Worm (Caenorhabditis elegans) whole organism, L1 larva: Measurements from ENCODE around the gene chtb-3.

Source experiments
- Y116A8C.19 ChIP-seq: sonication (generic microtip); optimal IDR thresholded peaks from 2 replicates; lab custom pipeline; 2016; ENCODE audit warnings: missing compliant biosample characterization, missing genetic modification characterization, borderline replicate concordance
- aha-1 ChIP-seq: fragments of 150-350 bp; optimal IDR thresholded peaks from 2 replicates; lab custom pipeline; 2014; ENCODE audit warnings: missing biosample characterization, missing genetic modification characterization
- alr-1 ChIP-seq: fragments of 200-800 bp; sonication (Bioruptor generic); optimal IDR thresholded peaks from 2 replicates; lab custom pipeline; 2018; ENCODE audit warnings: borderline replicate concordance, mild to moderate bottlenecking, missing genetic modification characterization, missing compliant biosample characterization
- aly-2 ChIP-seq: fragments of 150-350 bp; optimal IDR thresholded peaks from 2 replicates; lab custom pipeline; 2014; ENCODE audit warnings: missing biosample characterization, missing genetic modification characterization
- ama-1 ChIP-seq: fragments of 150-350 bp; optimal IDR thresholded peaks from 2 replicates; lab custom pipeline; 2014
- ceh-63 ChIP-seq: fragments of 200-800 bp; sonication (Bioruptor generic); optimal IDR thresholded peaks from 2 replicates; lab custom pipeline; 2018; ENCODE audit warnings: mild to moderate bottlenecking, missing genetic modification characterization, missing compliant biosample characterization
- ceh-82 ChIP-seq, 3 experiments: fragments of 150-350 bp in 1 of 3; sonication (generic microtip) in 2 of 3; optimal IDR thresholded peaks; 2 replicates each; lab custom pipeline; 2014 to 2017; ENCODE audit warnings: missing biosample characterization in 3 of 3, missing genetic modification characterization in 3 of 3
- ceh-88 ChIP-seq: fragments of 200-800 bp; sonication (Bioruptor generic); IDR thresholded peaks from 2 replicates; pipeline ENCODE4 v1.3.6; 2022; ENCODE audit warnings: missing genetic modification characterization, missing compliant biosample characterization
- ces-1 ChIP-seq: fragments of 150-350 bp; optimal IDR thresholded peaks from 2 replicates; lab custom pipeline; 2014; ENCODE audit warnings: missing biosample characterization, missing genetic modification reagents, missing genetic modification characterization
- dsc-1 ChIP-seq: sonication (generic microtip); optimal IDR thresholded peaks from 2 replicates; lab custom pipeline; 2016; ENCODE audit warnings: mild to moderate bottlenecking, missing genetic modification characterization, missing compliant biosample characterization
- efl-1 ChIP-seq, 4 experiments: fragments of 150-350 bp; optimal IDR thresholded peaks in 3 of 4; peaks in 1 of 4; 1 replicate in 1 of 4; 2 replicates in 3 of 4; lab custom pipeline; 2014; ENCODE audit warnings: missing biosample characterization in 2 of 4, missing genetic modification characterization in 2 of 4, missing genetic modification reagents in 2 of 4
- efl-3 ChIP-seq: fragments of 200-800 bp; sonication (Bioruptor generic); optimal IDR thresholded peaks from 2 replicates; lab custom pipeline; 2018; ENCODE audit warnings: mild to moderate bottlenecking, missing genetic modification characterization, missing compliant biosample characterization
- egl-13 ChIP-seq: sonication (generic microtip); optimal IDR thresholded peaks from 2 replicates; lab custom pipeline; 2016; ENCODE audit warnings: missing genotype, missing genetic modification reagents, missing genetic modification characterization, missing compliant biosample characterization
- egl-27 ChIP-seq, 2 experiments: fragments of 150-350 bp in 1 of 2; sonication (generic microtip); optimal IDR thresholded peaks; 3 replicates each; lab custom pipeline; 2017 to 2018; ENCODE audit warnings: missing biosample characterization in 2 of 2, missing genetic modification characterization in 2 of 2, missing genetic modification reagents in 2 of 2
- elt-2 ChIP-seq: sonication (generic microtip); optimal IDR thresholded peaks from 2 replicates; lab custom pipeline; 2016; ENCODE audit warnings: missing genetic modification characterization, mild to moderate bottlenecking, inconsistent platforms, missing compliant biosample characterization, missing genetic modification reagents
- ets-5 ChIP-seq: fragments of 200-800 bp; sonication (Bioruptor generic); IDR thresholded peaks from 2 replicates; pipeline ENCODE4 v1.3.6; 2022; ENCODE audit warnings: missing genetic modification characterization, missing compliant biosample characterization
- fkh-4 ChIP-seq: sonication (generic microtip); optimal IDR thresholded peaks from 2 replicates; lab custom pipeline; 2016; ENCODE audit warnings: missing compliant biosample characterization, missing genetic modification characterization, borderline replicate concordance
- hlh-4 ChIP-seq: sonication (generic microtip); optimal IDR thresholded peaks from 2 replicates; lab custom pipeline; 2016; ENCODE audit warnings: mild to moderate bottlenecking, missing genetic modification characterization, missing compliant biosample characterization
- hpl-2 ChIP-seq: fragments of 150-350 bp; optimal IDR thresholded peaks from 2 replicates; lab custom pipeline; 2014; ENCODE audit warnings: missing biosample characterization, missing genetic modification reagents, missing genetic modification characterization
- irx-1 ChIP-seq: sonication (generic microtip); optimal IDR thresholded peaks from 2 replicates; lab custom pipeline; 2016; ENCODE audit warnings: missing genetic modification characterization, missing compliant biosample characterization
- isw-1 ChIP-seq: fragments of 200-800 bp; sonication (Bioruptor generic); IDR thresholded peaks from 2 replicates; pipeline ENCODE4 v1.3.6; 2022; ENCODE audit warnings: missing genetic modification characterization, missing compliant biosample characterization
- lin-13 ChIP-seq: fragments of 150-350 bp; optimal IDR thresholded peaks from 2 replicates; lab custom pipeline; 2014; ENCODE audit warnings: missing biosample characterization, missing genetic modification reagents, missing genetic modification characterization
- lin-35 ChIP-seq, 2 experiments: fragments of 150-350 bp; optimal IDR thresholded peaks; 2 replicates each; lab custom pipeline; 2014; ENCODE audit warnings: missing biosample characterization in 2 of 2, missing genetic modification characterization in 2 of 2, missing genetic modification reagents in 2 of 2
- lir-3 ChIP-seq: sonication (generic microtip); optimal IDR thresholded peaks from 2 replicates; lab custom pipeline; 2016; ENCODE audit warnings: mild to moderate bottlenecking, missing genetic modification characterization, moderate library complexity, missing compliant biosample characterization; ENCODE audit not compliant: poor library complexity
- mab-9 ChIP-seq: fragments of 200-800 bp; sonication (Bioruptor generic); IDR thresholded peaks from 2 replicates; pipeline ENCODE4 v1.3.6; 2022; ENCODE audit warnings: missing genetic modification reagents, missing genetic modification characterization, missing compliant biosample characterization
- mef-2 ChIP-seq: fragments of 150-350 bp; optimal IDR thresholded peaks from 2 replicates; lab custom pipeline; 2014; ENCODE audit warnings: missing biosample characterization, missing genetic modification characterization
- nhr-11 ChIP-seq: fragments of 150-350 bp; optimal IDR thresholded peaks from 2 replicates; lab custom pipeline; 2014; ENCODE audit warnings: missing biosample characterization, missing genetic modification characterization
- nhr-12 ChIP-seq: sonication (generic microtip); optimal IDR thresholded peaks from 2 replicates; lab custom pipeline; 2017; ENCODE audit warnings: missing biosample characterization, missing genetic modification characterization
- nhr-19 ChIP-seq: fragments of 200-800 bp; sonication (Bioruptor generic); conservative IDR thresholded peaks from 2 replicates; pipeline ENCODE4 v1.3.6; 2022; ENCODE audit warnings: missing genetic modification characterization, missing compliant biosample characterization
- nhr-20 ChIP-seq: sonication (generic microtip); optimal IDR thresholded peaks from 2 replicates; lab custom pipeline; 2016; ENCODE audit warnings: mild to moderate bottlenecking, missing genetic modification characterization, missing compliant biosample characterization
- nhr-28 ChIP-seq: fragments of 150-350 bp; optimal IDR thresholded peaks from 2 replicates; lab custom pipeline; 2014; ENCODE audit warnings: missing biosample characterization, missing genetic modification characterization
- nhr-71 ChIP-seq: sonication (generic microtip); optimal IDR thresholded peaks from 2 replicates; lab custom pipeline; 2016; ENCODE audit warnings: mild to moderate bottlenecking, missing genetic modification characterization, moderate library complexity, missing compliant biosample characterization
- nhr-85 ChIP-seq: sonication (generic microtip); peaks from one replicate; lab custom pipeline; 2016; ENCODE audit warnings: missing genetic modification characterization, inconsistent platforms, missing compliant biosample characterization
- nhr-90 ChIP-seq: sonication (generic microtip); optimal IDR thresholded peaks from 2 replicates; lab custom pipeline; 2016; ENCODE audit warnings: mild to moderate bottlenecking, missing genetic modification characterization, missing compliant biosample characterization; ENCODE audit not compliant: poor library complexity
- pax-3 ChIP-seq: fragments of 200-800 bp; sonication (Bioruptor generic); optimal IDR thresholded peaks from 2 replicates; lab custom pipeline; 2018; ENCODE audit warnings: mild to moderate bottlenecking, missing genetic modification characterization, moderate library complexity, missing compliant biosample characterization
- pqm-1 ChIP-seq: sonication (generic microtip); optimal IDR thresholded peaks from 3 replicates; lab custom pipeline; 2017; ENCODE audit warnings: missing biosample characterization, missing genetic modification characterization
- rnt-1 ChIP-seq: sonication (generic microtip); optimal IDR thresholded peaks from 2 replicates; lab custom pipeline; 2016; ENCODE audit warnings: mild to moderate bottlenecking, missing genetic modification characterization, moderate library complexity, missing compliant biosample characterization
- sox-4 ChIP-seq: sonication (generic microtip); optimal IDR thresholded peaks from 2 replicates; lab custom pipeline; 2016; ENCODE audit warnings: missing genetic modification characterization, missing compliant biosample characterization
- sptf-1 ChIP-seq: fragments of 150-350 bp; optimal IDR thresholded peaks from 2 replicates; lab custom pipeline; 2014; ENCODE audit warnings: missing biosample characterization, missing genetic modification characterization
- unc-130 ChIP-seq: fragments of 150-350 bp; optimal IDR thresholded peaks from 2 replicates; lab custom pipeline; 2017; ENCODE audit warnings: missing biosample characterization, missing genetic modification characterization, inconsistent platforms
- unc-62 ChIP-seq: fragments of 150-350 bp; optimal IDR thresholded peaks from 2 replicates; lab custom pipeline; 2014; ENCODE audit warnings: missing biosample characterization, missing genetic modification reagents, missing genetic modification characterization
- unc-86 ChIP-seq: sonication (generic microtip); optimal IDR thresholded peaks from 2 replicates; lab custom pipeline; 2016; ENCODE audit warnings: missing genetic modification characterization, missing compliant biosample characterization
- unc-98 ChIP-seq: fragments of 200-800 bp; sonication (Bioruptor generic); IDR thresholded peaks from 2 replicates; pipeline ENCODE4 v1.3.6; 2022; ENCODE audit warnings: missing genetic modification characterization, missing compliant biosample characterization
- xbp-1 ChIP-seq: sonication (generic microtip); optimal IDR thresholded peaks from 2 replicates; lab custom pipeline; 2016; ENCODE audit warnings: missing genetic modification characterization, missing compliant biosample characterization
- zag-1 ChIP-seq: fragments of 150-350 bp; optimal IDR thresholded peaks from 2 replicates; lab custom pipeline; 2014; ENCODE audit warnings: missing biosample characterization, missing genetic modification characterization
- ztf-11 ChIP-seq, 2 experiments: sonication (generic microtip); optimal IDR thresholded peaks; 2 replicates each; lab custom pipeline; 2016 to 2017; ENCODE audit warnings: missing genetic modification characterization in 2 of 2, missing biosample characterization in 1 of 2, missing compliant biosample characterization in 1 of 2
- ztf-4 ChIP-seq: fragments of 150-350 bp; optimal IDR thresholded peaks from 2 replicates; lab custom pipeline; 2014; ENCODE audit warnings: missing biosample characterization, missing genetic modification characterization

chtb-3 gene

ce11 chrX:6345785-6346184 lies 26.3 kb upstream of the chtb-3 start:
- TF ChIP-seq efl-3 (GFP tag; lab: Kevin White, UChicago) (no peak), nhr-90 (tag; lab: Kevin White, UChicago) (no peak), lin-35 (GFP tag; optimal IDR thresholded peaks at IDR 0.05; lab: Kevin White, UChicago) (no peak), pax-3 (tag; lab: Kevin White, UChicago) (no peak), nhr-19 (GFP tag; lab: Robert Waterston, UW) (no peak), ceh-88 (no peak), fkh-4 (tag; lab: Kevin White, UChicago) (no peak), unc-86 (tag; lab: Kevin White, UChicago) (no peak), mab-9 (GFP tag; lab: Robert Waterston, UW) (no peak), lir-3 (tag; lab: Kevin White, UChicago) (no peak), sox-4 (no peak), nhr-71 (tag; lab: Kevin White, UChicago) (no peak), dsc-1 (tag; lab: Kevin White, UChicago) (no peak), pqm-1 (tag; lab: Kevin White, UChicago) (no peak), unc-130 (tag; lab: Kevin White, UChicago) (no peak), lin-13 (GFP tag; lab: Kevin White, UChicago) (no peak), unc-98 (GFP tag; lab: Robert Waterston, UW) (no peak), ets-5 (GFP tag; lab: Robert Waterston, UW) (no peak)

ce11 chrX:6341513-6341912 lies 22.1 kb upstream of the chtb-3 start, which contains the start of gene C03B1.7:
Gene C03B1.7 (plus strand): TSS chrX:6341813.
- TF ChIP-seq nhr-11 (tag; lab: Kevin White, UChicago): no peak
- no peak for TF ChIP-seq lin-35 (GFP tag; optimal IDR thresholded peaks at IDR 0.05; lab: Kevin White, UChicago)
- no peak for TF ChIP-seq Y116A8C.19 (tag; lab: Kevin White, UChicago)
- no peak for TF ChIP-seq nhr-71 (tag; lab: Kevin White, UChicago)
- no peak for TF ChIP-seq aha-1 (tag; lab: Kevin White, UChicago)
- TF ChIP-seq nhr-20 (tag; lab: Kevin White, UChicago): no peak
- no peak for TF ChIP-seq sptf-1 (tag; lab: Kevin White, UChicago)
- TF ChIP-seq ets-5 (GFP tag; lab: Robert Waterston, UW): no peak
- TF ChIP-seq egl-27 (tag; optimal IDR thresholded peaks at IDR 0.05; lab: Kevin White, UChicago): no peak

- TF ChIP-seq irx-1 (no peak), ama-1 (lab: Kevin White, UChicago) (no peak), nhr-85 (tag; lab: Kevin White, UChicago) (no peak), mef-2 (tag; lab: Kevin White, UChicago) (no peak), nhr-28 (tag; lab: Kevin White, UChicago) (no peak), unc-62 (GFP tag; lab: Kevin White, UChicago) (no peak), lin-13 (GFP tag; lab: Kevin White, UChicago) (no peak), ztf-11 (tag; optimal IDR thresholded peaks at IDR 0.05; lab: Kevin White, UChicago) (no peak), alr-1 (tag; lab: Kevin White, UChicago) (no peak), pqm-1 (tag; lab: Kevin White, UChicago) (peak; percentile 20), isw-1 (GFP tag; lab: Robert Waterston, UW) (no peak), unc-86 (tag; lab: Kevin White, UChicago) (no peak), elt-2 (peak; percentile 95), sptf-1 (tag; lab: Kevin White, UChicago) (no peak), efl-1 (optimal IDR thresholded peaks at IDR 0.05; lab: Kevin White, UChicago) (no peak), efl-1 (GFP tag; optimal IDR thresholded peaks at IDR 0.05 in 1 of 2; lab: Kevin White, UChicago) (peak in 1 of 2 experiments; percentile 38), ztf-4 (tag; lab: Kevin White, UChicago) (no peak), rnt-1 (tag; lab: Kevin White, UChicago) (no peak), egl-13 (tag; lab: Kevin White, UChicago) (no peak), sox-4 (no peak), lin-35 (GFP tag; optimal IDR thresholded peaks at IDR 0.05; lab: Kevin White, UChicago) (peak in 1 of 2 experiments; percentile 45), ces-1 (no peak), aly-2 (tag; lab: Kevin White, UChicago) (no peak), hlh-4 (tag; lab: Kevin White, UChicago) (no peak), pax-3 (tag; lab: Kevin White, UChicago) (no peak), unc-130 (tag; lab: Kevin White, UChicago) (no peak), zag-1 (tag; lab: Kevin White, UChicago) (no peak), ceh-63 (no peak), xbp-1 (no peak), nhr-90 (tag; lab: Kevin White, UChicago) (peak; percentile 38), nhr-12 (no peak), ceh-82 (tag; optimal IDR thresholded peaks at IDR 0.05; lab: Kevin White, UChicago) (no peak), hpl-2 (no peak)
Measured at ce11 chrX:6338446-6338845, 19.0 kb upstream of the chtb-3 start.
